Fruit fly (Drosophila melanogaster) whole organism, wandering third instar larva: ENCODE results near the gene CG34178.

ENCODE experiments used
- Abd-B ChIP-seq: fragments of >200 bp; optimal IDR thresholded peaks from 2 replicates; lab custom pipeline; 2017; ENCODE audit warnings: missing biosample characterization, missing genetic modification characterization
- CrebA ChIP-seq: fragments of 200-800 bp; sonication (Bioruptor generic); optimal IDR thresholded peaks from 2 replicates; lab custom pipeline; 2016; ENCODE audit warnings: missing biosample characterization, mild to moderate bottlenecking, missing genetic modification characterization, borderline replicate concordance
- Myc ChIP-seq: fragments of >200 bp; optimal IDR thresholded peaks from 2 replicates; lab custom pipeline; 2017
- h ChIP-seq: fragments of 200-800 bp; sonication (Bioruptor generic); optimal IDR thresholded peaks from 3 replicates; lab custom pipeline; 2016; ENCODE audit warnings: missing biosample characterization, mild to moderate bottlenecking, missing genetic modification characterization
- lola ChIP-seq: fragments of >200 bp; optimal IDR thresholded peaks from 2 replicates; lab custom pipeline; 2017; ENCODE audit warnings: missing biosample characterization, missing genetic modification characterization
- tai ChIP-seq: sonication (Bioruptor generic); optimal IDR thresholded peaks from 2 replicates; lab custom pipeline; 2016; ENCODE audit warnings: missing biosample characterization, missing genetic modification characterization

- no peak for TF ChIP-seq Abd-B (GFP tag; lab: Kevin White, UChicago)
- no peak for TF ChIP-seq Myc
- no peak for TF ChIP-seq h (GFP tag; lab: Kevin White, UChicago)
- no peak for TF ChIP-seq CrebA (GFP tag; lab: Kevin White, UChicago)
- TF ChIP-seq tai: no peak
- TF ChIP-seq lola (GFP tag; lab: Kevin White, UChicago): no peak
Observed at dm6 chr2L:4389405-4390115, 44.1 kb upstream of the CG34178 start.
